Worm (Caenorhabditis elegans): ENCODE results near the gene sdz-32.

ce11 chrII:3428158-3428704 is 45.6 kb upstream of the sdz-32 start:
- TF ChIP-seq somi-1 (GFP tag; optimal IDR thresholded peaks at IDR 0.05) (no peak), snpc-4 (GFP tag; optimal IDR thresholded peaks at IDR 0.05) (no peak), snpc-4 (tag; optimal IDR thresholded peaks at IDR 0.05) (no peak), ama-1 (optimal IDR thresholded peaks at IDR 0.05) (no peak), ama-1 (GFP tag; optimal IDR thresholded peaks at IDR 0.05) (no peak), ceh-40 (GFP tag; IDR thresholded peaks at IDR 0.05) (no peak), nfya-2 (GFP tag; IDR thresholded peaks at IDR 0.05) (no peak), lsy-27 (tag; optimal IDR thresholded peaks at IDR 0.05; ENCODE audit: borderline replicate concordance, insufficient read depth) (no peak), pha-4 (tag; optimal IDR thresholded peaks at IDR 0.05) (no peak), ceh-100 (GFP tag; IDR thresholded peaks at IDR 0.05) (no peak)
